Worm (Caenorhabditis elegans) whole organism, midembryonic: ENCODE results near the gene K07H8.12.

Source experiments
- T22C8.4 ChIP-seq: fragments of 200-800 bp; sonication (Bioruptor generic); IDR thresholded peaks from 2 replicates; pipeline ENCODE4 v1.3.6; 2022; ENCODE audit warnings: missing genetic modification characterization, missing compliant biosample characterization
- cog-1 ChIP-seq: sonication (generic microtip); optimal IDR thresholded peaks from 2 replicates; lab custom pipeline; 2016; ENCODE audit warnings: missing genetic modification characterization, missing compliant biosample characterization
- flt-1 ChIP-seq: fragments of 200-800 bp; sonication (Bioruptor generic); IDR thresholded peaks from 2 replicates; pipeline ENCODE4 v1.3.6; 2022; ENCODE audit warnings: missing genetic modification characterization, missing compliant biosample characterization
- klf-2 ChIP-seq: fragments of 200-800 bp; sonication (Bioruptor generic); conservative IDR thresholded peaks from 2 replicates; pipeline ENCODE4 v1.3.6; 2022; ENCODE audit warnings: missing genetic modification reagents, missing genetic modification characterization, missing compliant biosample characterization
- med-1 ChIP-seq: sonication (generic microtip); optimal IDR thresholded peaks from 2 replicates; lab custom pipeline; 2017; ENCODE audit warnings: missing genetic modification characterization, mild to moderate bottlenecking, missing compliant biosample characterization, antibody characterized with exemption, missing genetic modification reagents; ENCODE audit not compliant: insufficient read depth
- ref-1 ChIP-seq: fragments of 200-800 bp; sonication (Bioruptor generic); conservative IDR thresholded peaks from 2 replicates; pipeline ENCODE4 v1.3.6; 2022; ENCODE audit warnings: missing genetic modification reagents, missing genetic modification characterization, missing compliant biosample characterization
- tab-1 ChIP-seq: fragments of 200-800 bp; sonication (Bioruptor generic); IDR thresholded peaks from 2 replicates; pipeline ENCODE4 v1.3.6; 2022; ENCODE audit warnings: missing genetic modification characterization, missing compliant biosample characterization
- ztf-23 ChIP-seq: fragments of 200-800 bp; sonication (Bioruptor generic); IDR thresholded peaks from 2 replicates; pipeline ENCODE4 v1.3.6; 2022; ENCODE audit warnings: missing genetic modification reagents, missing genetic modification characterization, missing compliant biosample characterization
- ztf-29 ChIP-seq: fragments of 200-800 bp; sonication (Bioruptor generic); IDR thresholded peaks from 2 replicates; pipeline ENCODE4 v1.3.6; 2022; ENCODE audit warnings: missing genetic modification reagents, missing genetic modification characterization, missing compliant biosample characterization

DNA sequence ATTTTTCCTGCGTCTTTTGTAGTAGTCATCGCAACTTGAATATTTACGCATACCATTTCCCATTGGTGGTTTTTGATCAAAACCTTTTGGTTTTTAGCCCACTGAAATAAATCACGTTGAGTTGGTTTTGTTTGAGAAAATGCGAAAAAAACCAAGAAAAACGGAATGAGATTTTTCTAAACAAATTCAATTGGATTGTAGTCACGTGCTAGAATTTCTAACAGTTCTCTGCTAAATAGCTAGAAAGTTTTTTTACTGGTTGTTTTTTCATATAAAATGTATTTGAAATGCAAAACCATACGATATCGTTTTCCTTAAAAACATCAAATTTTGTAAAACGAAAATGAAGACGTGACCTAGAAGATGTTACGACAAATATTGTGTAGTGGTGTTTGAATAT is at the start of gene K07H8.12:
- TF ChIP-seq tab-1: no peak
- no peak for TF ChIP-seq klf-2 (GFP tag; lab: Robert Waterston, UW)
- no peak for TF ChIP-seq med-1 (GFP tag; lab: Kevin White, UChicago)
- no peak for TF ChIP-seq cog-1 (tag; lab: Kevin White, UChicago)
- TF ChIP-seq flt-1: no peak
- TF ChIP-seq ztf-29 (GFP tag; lab: Robert Waterston, UW): no peak
- no peak for TF ChIP-seq T22C8.4 (GFP tag; lab: Robert Waterston, UW)
- no peak for TF ChIP-seq ztf-23 (GFP tag; lab: Robert Waterston, UW)
- no peak for TF ChIP-seq ref-1 (GFP tag; lab: Robert Waterston, UW)
